Worm (Caenorhabditis elegans): ENCODE data around the gene Y47D7A.11.

The Y47D7A.11 gene

DNA sequence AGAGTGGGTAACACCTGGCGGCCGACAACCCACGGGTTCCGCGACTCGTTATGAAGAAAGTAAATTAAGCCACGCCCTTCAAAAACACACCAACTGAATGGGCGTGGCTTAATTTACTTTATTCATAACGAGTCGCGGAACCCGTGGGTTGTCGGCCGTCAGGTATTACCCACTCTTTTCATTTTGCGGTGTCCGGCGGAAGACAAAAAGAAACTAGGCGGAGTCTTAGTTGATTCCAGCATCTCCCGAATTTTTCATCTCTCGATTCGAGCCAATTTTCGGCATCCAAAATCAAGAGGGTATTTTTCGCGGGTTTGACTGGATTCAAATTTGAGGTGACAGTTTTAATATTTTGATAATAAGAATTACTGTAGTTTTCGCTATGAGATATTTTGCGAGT, 19.5 kb upstream of the Y47D7A.11 start:
- TF ChIP-seq ceh-34 (tag; optimal IDR thresholded peaks at IDR 0.05), result no peak
- TF ChIP-seq gmeb-2 (tag; optimal IDR thresholded peaks at IDR 0.05), result no peak
- TF ChIP-seq hlh-6 (tag; optimal IDR thresholded peaks at IDR 0.05), result no peak
- no peak for TF ChIP-seq unc-86 (tag; optimal IDR thresholded peaks at IDR 0.05)
- no peak for TF ChIP-seq T23F11.4 (GFP tag; optimal IDR thresholded peaks at IDR 0.05)
- TF ChIP-seq tbx-7 (tag; optimal IDR thresholded peaks at IDR 0.05), result no peak
- TF ChIP-seq unc-42 (tag; optimal IDR thresholded peaks at IDR 0.05), result no peak
- no peak for TF ChIP-seq lin-11 (tag; optimal IDR thresholded peaks at IDR 0.05)
- no peak for TF ChIP-seq dmd-4 (tag; optimal IDR thresholded peaks at IDR 0.05; ENCODE audit: borderline replicate concordance)
- TF ChIP-seq nhr-11 (tag; optimal IDR thresholded peaks at IDR 0.05), result no peak
- no peak for TF ChIP-seq zip-5 (tag; optimal IDR thresholded peaks at IDR 0.05)
- TF ChIP-seq ama-1 (optimal IDR thresholded peaks at IDR 0.05), result no peak
- TF ChIP-seq sox-2 (GFP tag; IDR thresholded peaks at IDR 0.05), result no peak
- no peak for TF ChIP-seq fkh-10 (GFP tag; optimal IDR thresholded peaks at IDR 0.05)
- no peak for TF ChIP-seq madf-2 (tag; optimal IDR thresholded peaks at IDR 0.05)
- TF ChIP-seq rnt-1 (tag; optimal IDR thresholded peaks at IDR 0.05), result no peak
- no peak for TF ChIP-seq dve-1 (tag; optimal IDR thresholded peaks at IDR 0.05)
- no peak for TF ChIP-seq Y22D7AL.16 (tag; optimal IDR thresholded peaks at IDR 0.05)
- TF ChIP-seq ceh-30 (tag; optimal IDR thresholded peaks at IDR 0.05), result no peak

DNA sequence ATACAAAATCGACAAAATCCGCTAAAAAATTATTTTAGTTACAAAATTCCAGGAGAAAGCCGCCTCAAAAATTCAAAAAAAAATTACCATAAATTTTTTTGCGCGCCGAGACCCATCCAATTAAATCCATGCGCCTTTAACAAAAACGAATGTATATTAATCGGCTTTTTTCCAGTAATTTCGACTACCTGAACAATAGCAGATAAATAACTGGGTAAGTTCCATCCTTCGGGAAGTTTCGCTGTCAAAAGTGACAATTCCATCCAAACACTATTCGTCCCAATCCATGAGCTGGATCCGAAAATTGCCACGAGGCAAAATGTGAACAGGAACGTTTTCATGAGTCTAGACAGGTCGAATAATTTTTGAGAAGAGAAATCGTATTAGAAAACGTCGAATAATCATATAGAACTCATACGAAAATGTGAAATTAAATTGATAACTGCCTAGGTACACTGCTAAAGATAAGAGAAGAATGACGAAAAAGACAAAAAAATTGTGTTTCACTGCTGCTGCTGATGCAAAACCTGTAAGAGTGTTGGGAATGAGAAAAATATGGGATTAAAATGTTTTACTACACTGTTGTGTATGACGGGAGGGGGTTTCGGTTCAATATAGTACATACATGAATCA, 14.8 kb upstream of the Y47D7A.11 start, which contains the start of gene rft-1:
Gene rft-1 (minus strand): TSS at position 475 of the 633 bp plus-strand sequence.
- no peak for TF ChIP-seq sox-4 (tag; optimal IDR thresholded peaks at IDR 0.05)
- no peak for TF ChIP-seq hlh-6 (tag; optimal IDR thresholded peaks at IDR 0.05)
- TF ChIP-seq C08G9.2 (tag; optimal IDR thresholded peaks at IDR 0.05), result no peak
- TF ChIP-seq pros-1 (tag; optimal IDR thresholded peaks at IDR 0.05), result no peak
- no peak for TF ChIP-seq nhr-11 (tag; optimal IDR thresholded peaks at IDR 0.05)
- no peak for TF ChIP-seq elt-2 (tag; optimal IDR thresholded peaks at IDR 0.05)
- no peak for TF ChIP-seq ceh-22 (tag; optimal IDR thresholded peaks at IDR 0.05)
- no peak for TF ChIP-seq hlh-13 (GFP tag; optimal IDR thresholded peaks at IDR 0.05)
- no peak for TF ChIP-seq fkh-6 (tag; optimal IDR thresholded peaks at IDR 0.05)
- no peak for TF ChIP-seq zip-5 (tag; optimal IDR thresholded peaks at IDR 0.05)
- TF ChIP-seq dmd-4 (tag; optimal IDR thresholded peaks at IDR 0.05; ENCODE audit: borderline replicate concordance), result no peak
- no peak for TF ChIP-seq ceh-31 (tag; optimal IDR thresholded peaks at IDR 0.05)
- TF ChIP-seq lim-6 (tag; optimal IDR thresholded peaks at IDR 0.05), result no peak
- TF ChIP-seq unc-86 (tag; optimal IDR thresholded peaks at IDR 0.05), result no peak
- TF ChIP-seq ceh-9 (tag; optimal IDR thresholded peaks at IDR 0.05), result no peak

DNA sequence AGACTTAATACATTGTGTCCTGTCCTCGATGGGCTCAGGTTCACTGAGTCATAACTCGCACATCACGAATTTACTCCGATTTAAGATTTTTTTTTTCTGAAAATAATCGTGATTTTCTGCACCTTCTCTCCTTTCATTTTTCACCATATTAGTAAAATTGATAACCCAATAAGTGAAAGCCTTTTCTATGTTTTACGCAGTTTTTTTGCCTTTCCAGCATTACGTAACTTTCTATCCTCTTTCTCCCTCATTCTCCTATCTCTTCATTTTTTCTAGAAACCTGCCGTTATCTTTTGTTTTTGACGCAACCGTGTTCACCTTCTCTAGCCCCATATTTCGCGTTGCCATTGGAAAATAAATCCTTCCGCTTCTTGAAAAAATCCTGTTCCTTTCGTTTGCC, 9.1 kb upstream of the Y47D7A.11 start:
- TF ChIP-seq syd-9 (tag; optimal IDR thresholded peaks at IDR 0.05) (no peak), ceh-22 (tag; optimal IDR thresholded peaks at IDR 0.05) (no peak), pag-3 (tag; optimal IDR thresholded peaks at IDR 0.05; ENCODE audit: borderline replicate concordance) (no peak), pha-4 (tag; optimal IDR thresholded peaks at IDR 0.05) (no peak), elt-2 (tag; optimal IDR thresholded peaks at IDR 0.05) (no peak), K02D7.2 (tag; optimal IDR thresholded peaks at IDR 0.05) (no peak), sox-4 (tag; optimal IDR thresholded peaks at IDR 0.05) (no peak), pha-2 (tag; optimal IDR thresholded peaks at IDR 0.05) (no peak), Y22D7AL.16 (tag; optimal IDR thresholded peaks at IDR 0.05) (no peak), che-1 (tag; optimal IDR thresholded peaks at IDR 0.05) (no peak), lim-6 (tag; optimal IDR thresholded peaks at IDR 0.05) (no peak), pqm-1 (tag; optimal IDR thresholded peaks at IDR 0.05) (no peak), hlh-8 (tag; optimal IDR thresholded peaks at IDR 0.05) (no peak), ztf-16 (tag; optimal IDR thresholded peaks at IDR 0.05) (no peak), ceh-9 (tag; optimal IDR thresholded peaks at IDR 0.05) (no peak), hlh-13 (GFP tag; optimal IDR thresholded peaks at IDR 0.05) (no peak), nhr-232 (tag; optimal IDR thresholded peaks at IDR 0.05) (no peak)

Measured in whole organism, late embryonic.